Worm (Caenorhabditis elegans): ENCODE results near the gene str-247.

Gene str-247

DNA sequence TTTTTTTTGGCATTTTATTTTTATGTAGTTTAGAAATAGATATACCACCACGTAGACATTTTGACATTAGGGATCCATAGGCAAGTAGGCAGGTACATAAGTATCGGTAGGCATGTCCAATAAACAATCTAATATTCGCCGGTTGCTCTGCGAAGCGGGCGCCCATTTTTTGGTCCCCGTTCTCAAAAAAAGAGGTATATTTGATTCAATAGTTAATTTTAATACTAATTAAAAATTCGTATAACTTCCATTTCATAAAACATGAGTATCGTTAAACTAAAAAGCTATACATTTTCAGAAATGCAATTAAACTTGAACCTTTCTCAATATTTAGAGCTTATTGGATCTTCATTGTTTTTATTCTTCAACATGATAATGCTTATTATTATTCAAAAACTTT, 23.1 kb downstream of the str-247 start, which contains the start of gene str-83:
TSS of gene str-83 (plus strand) at position 301 of the 400 bp plus-strand sequence.
- TF ChIP-seq ceh-19 (GFP tag; optimal IDR thresholded peaks at IDR 0.05) = no peak
- TF ChIP-seq odd-2 (tag; optimal IDR thresholded peaks at IDR 0.05) = no peak
- no peak for TF ChIP-seq ets-4 (tag; optimal IDR thresholded peaks at IDR 0.05)
- no peak for TF ChIP-seq unc-86 (tag; optimal IDR thresholded peaks at IDR 0.05)
- TF ChIP-seq pha-4 (tag; optimal IDR thresholded peaks at IDR 0.05) = no peak
- TF ChIP-seq unc-42 (tag; optimal IDR thresholded peaks at IDR 0.05) = no peak

DNA sequence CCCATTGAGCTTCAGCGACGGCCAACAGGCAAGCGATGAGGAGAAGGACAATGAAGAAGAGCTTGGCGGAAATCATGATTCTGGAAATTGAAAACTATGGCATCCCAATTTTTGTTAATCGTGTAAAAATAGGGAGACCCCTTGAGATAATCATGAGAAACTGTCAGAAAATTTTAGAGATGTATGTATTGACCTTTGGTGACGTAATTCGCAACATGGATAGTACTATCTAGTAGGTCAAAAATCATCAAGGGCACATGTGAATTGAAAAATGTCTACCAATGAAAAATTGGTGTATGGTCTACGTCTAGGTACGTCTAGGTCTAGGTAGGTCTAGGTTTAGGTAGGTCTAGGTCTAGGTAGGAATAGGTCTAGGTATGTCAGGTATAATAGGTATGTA, 25.2 kb downstream of the str-247 start, which contains the start of gene nlp-34:
TSS of gene nlp-34 (minus strand) at position 82 of the 400 bp plus-strand sequence.
- TF ChIP-seq ceh-31 (tag; optimal IDR thresholded peaks at IDR 0.05) (no peak), unc-55 (GFP tag; optimal IDR thresholded peaks at IDR 0.05) (no peak), pqm-1 (tag; optimal IDR thresholded peaks at IDR 0.05) (no peak), unc-86 (tag; optimal IDR thresholded peaks at IDR 0.05) (no peak), hlh-30 (tag; optimal IDR thresholded peaks at IDR 0.05; ENCODE audit: insufficient read depth) (no peak), tbx-2 (tag; optimal IDR thresholded peaks at IDR 0.05) (no peak), T23F11.4 (GFP tag; optimal IDR thresholded peaks at IDR 0.05) (no peak), fkh-10 (GFP tag; optimal IDR thresholded peaks at IDR 0.05) (no peak), nfya-1 (tag; optimal IDR thresholded peaks at IDR 0.05) (no peak), pha-4 (tag; optimal IDR thresholded peaks at IDR 0.05) (no peak), nhr-11 (tag; optimal IDR thresholded peaks at IDR 0.05) (no peak), sdc-2 (tag; optimal IDR thresholded peaks at IDR 0.05) (no peak), pag-3 (tag; optimal IDR thresholded peaks at IDR 0.05; ENCODE audit: borderline replicate concordance) (no peak), ztf-16 (tag; optimal IDR thresholded peaks at IDR 0.05) (no peak), unc-42 (tag; optimal IDR thresholded peaks at IDR 0.05) (no peak), ceh-34 (tag; optimal IDR thresholded peaks at IDR 0.05) (no peak), odd-2 (tag; optimal IDR thresholded peaks at IDR 0.05) (no peak), eyg-1 (tag; optimal IDR thresholded peaks at IDR 0.05) (no peak)

DNA sequence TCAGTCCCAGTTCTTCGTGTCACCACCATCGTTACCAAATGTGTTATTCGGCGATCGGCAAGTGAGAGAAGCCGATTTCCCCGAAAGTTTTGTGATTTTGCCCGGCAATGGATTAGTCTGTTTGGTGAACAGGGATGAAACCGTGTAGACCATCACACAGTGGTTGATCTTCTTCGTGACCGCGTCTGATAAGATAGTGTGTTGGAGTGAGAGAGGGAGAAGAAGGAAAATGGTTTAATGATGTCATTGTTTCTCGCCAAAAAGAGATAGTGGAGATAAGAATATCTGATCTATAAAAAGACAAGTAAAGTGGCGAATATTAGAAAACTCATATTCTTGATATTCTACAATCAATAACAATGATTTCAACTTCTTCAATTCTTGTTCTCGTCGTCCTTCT, 26.0 kb downstream of the str-247 start, which contains the start of gene nlp-31:
TSS of gene nlp-31 (plus strand) at position 237 of the 400 bp plus-strand sequence.
- no peak for TF ChIP-seq hlh-6 (tag; optimal IDR thresholded peaks at IDR 0.05)
- no peak for TF ChIP-seq pqm-1 (tag; optimal IDR thresholded peaks at IDR 0.05)
- TF ChIP-seq C08G9.2 (tag; optimal IDR thresholded peaks at IDR 0.05) = no peak
- peak; percentile 61 for TF ChIP-seq elt-2 (tag; optimal IDR thresholded peaks at IDR 0.05)
- TF ChIP-seq ref-2 (tag; optimal IDR thresholded peaks at IDR 0.05) = peak; percentile 3
- TF ChIP-seq madf-2 (tag; optimal IDR thresholded peaks at IDR 0.05) = no peak
- no peak for TF ChIP-seq ceh-2 (tag; optimal IDR thresholded peaks at IDR 0.05)
- no peak for TF ChIP-seq nhr-11 (tag; optimal IDR thresholded peaks at IDR 0.05)

DNA sequence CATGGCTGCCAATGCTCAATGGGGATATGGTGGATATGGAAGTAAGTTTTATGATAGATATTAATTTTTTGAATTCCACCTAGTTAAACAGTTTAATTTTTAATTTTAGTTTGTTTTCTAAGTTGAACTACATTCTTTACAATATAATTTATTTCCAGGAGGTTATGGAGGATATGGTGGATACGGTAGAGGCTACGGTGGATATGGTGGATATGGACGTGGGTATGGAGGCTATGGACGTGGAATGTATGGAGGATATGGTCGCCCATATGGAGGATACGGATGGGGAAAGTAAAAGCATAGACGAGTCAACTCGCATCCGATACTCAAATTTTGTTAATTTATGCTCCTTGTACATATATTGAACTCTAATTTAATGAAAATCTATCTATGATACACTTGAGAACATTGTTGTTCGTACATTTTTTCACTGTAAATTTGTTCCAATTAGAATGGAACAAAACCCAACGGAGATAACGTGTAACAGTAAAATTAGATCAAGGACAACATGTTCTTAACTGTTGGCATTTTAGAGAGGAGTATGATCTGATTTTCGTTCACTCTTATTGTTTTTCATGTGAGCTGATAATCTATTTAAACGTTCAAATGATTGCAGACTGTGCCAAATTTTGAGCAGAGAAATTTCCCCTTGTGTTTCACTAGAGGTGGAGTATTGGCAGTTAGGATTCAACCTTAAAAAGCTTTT, 26.5 kb downstream of the str-247 start:
- no peak for TF ChIP-seq unc-42 (tag; optimal IDR thresholded peaks at IDR 0.05)
- TF ChIP-seq che-1 (tag; optimal IDR thresholded peaks at IDR 0.05) = no peak
- TF ChIP-seq elt-4 (tag; optimal IDR thresholded peaks at IDR 0.05) = no peak
- no peak for TF ChIP-seq madf-2 (tag; optimal IDR thresholded peaks at IDR 0.05)
- no peak for TF ChIP-seq unc-3 (GFP tag; conservative IDR thresholded peaks at IDR 0.05)
- no peak for TF ChIP-seq unc-3 (tag; optimal IDR thresholded peaks at IDR 0.05)
- no peak for TF ChIP-seq ceh-18 (tag; optimal IDR thresholded peaks at IDR 0.05)
- no peak for TF ChIP-seq ceh-6 (GFP tag; optimal IDR thresholded peaks at IDR 0.05)
- no peak for TF ChIP-seq fkh-10 (GFP tag; optimal IDR thresholded peaks at IDR 0.05)
- no peak for TF ChIP-seq dve-1 (tag; optimal IDR thresholded peaks at IDR 0.05)
- no peak for TF ChIP-seq pag-3 (tag; optimal IDR thresholded peaks at IDR 0.05; ENCODE audit: borderline replicate concordance)
- no peak for TF ChIP-seq nhr-11 (tag; optimal IDR thresholded peaks at IDR 0.05)
- TF ChIP-seq ceh-19 (GFP tag; optimal IDR thresholded peaks at IDR 0.05) = no peak
- no peak for TF ChIP-seq sox-2 (GFP tag; IDR thresholded peaks at IDR 0.05)
- no peak for TF ChIP-seq hlh-30 (tag; optimal IDR thresholded peaks at IDR 0.05; ENCODE audit: insufficient read depth)

Data from whole organism, late embryonic.